Worm (Caenorhabditis elegans) whole organism, L2 larva: ENCODE results near the gene T05A8.11.
"Not testable (repeated sequence)": the region's sequence is repeated elsewhere in the genome, so short reads cannot be mapped to it uniquely, and the experiment has no call there.

Experiments
- C34F6.9 ChIP-seq: fragments of 150-350 bp; optimal IDR thresholded peaks from 2 replicates; lab custom pipeline; 2014; ENCODE audit warnings: missing biosample characterization, missing genetic modification characterization
- F13H6.1 ChIP-seq: sonication (generic microtip); optimal IDR thresholded peaks from 2 replicates; lab custom pipeline; 2016; ENCODE audit warnings: missing genetic modification characterization, missing compliant biosample characterization
- R02D3.7 ChIP-seq: fragments of 150-350 bp; optimal IDR thresholded peaks from 2 replicates; lab custom pipeline; 2014; ENCODE audit warnings: missing biosample characterization, missing genetic modification characterization
- Y55F3AM.14 ChIP-seq: fragments of 200-800 bp; sonication (Bioruptor generic); optimal IDR thresholded peaks from 2 replicates; lab custom pipeline; 2018; ENCODE audit warnings: mild to moderate bottlenecking, missing genetic modification characterization, missing compliant biosample characterization
- ZK546.5 ChIP-seq: sonication (generic microtip); optimal IDR thresholded peaks from 2 replicates; lab custom pipeline; 2017; ENCODE audit warnings: missing biosample characterization, missing genetic modification characterization
- aly-2 ChIP-seq: fragments of 150-350 bp; optimal IDR thresholded peaks from 2 replicates; lab custom pipeline; 2014; ENCODE audit warnings: missing biosample characterization, missing genetic modification characterization
- ama-1 ChIP-seq: fragments of 150-350 bp; optimal IDR thresholded peaks from 2 replicates; lab custom pipeline; 2018; ENCODE audit warnings: inconsistent platforms
- blmp-1 ChIP-seq: sonication (generic microtip); optimal IDR thresholded peaks from 2 replicates; lab custom pipeline; 2017; ENCODE audit warnings: missing genetic modification characterization, mild to moderate bottlenecking, missing compliant biosample characterization, antibody characterized with exemption, moderate library complexity; ENCODE audit not compliant: insufficient read depth
- ceh-16 ChIP-seq: fragments of 150-350 bp; optimal IDR thresholded peaks from 2 replicates; lab custom pipeline; 2014; ENCODE audit warnings: missing biosample characterization, missing genetic modification characterization
- ceh-82 ChIP-seq: fragments of 150-350 bp; optimal IDR thresholded peaks from 2 replicates; lab custom pipeline; 2014; ENCODE audit warnings: missing biosample characterization, missing genetic modification characterization
- crh-2 ChIP-seq: sonication (generic microtip); optimal IDR thresholded peaks from 2 replicates; lab custom pipeline; 2017; ENCODE audit warnings: missing biosample characterization, missing genetic modification characterization
- egl-27 ChIP-seq: sonication (generic microtip); optimal IDR thresholded peaks from 3 replicates; lab custom pipeline; 2017; ENCODE audit warnings: missing biosample characterization, missing genetic modification reagents, missing genetic modification characterization
- elt-1 ChIP-seq: fragments of 150-350 bp; optimal IDR thresholded peaks from 2 replicates; lab custom pipeline; 2014; ENCODE audit warnings: missing biosample characterization, missing genetic modification characterization
- gmeb-1 ChIP-seq: fragments of 150-350 bp; optimal IDR thresholded peaks from 2 replicates; lab custom pipeline; 2014; ENCODE audit warnings: missing biosample characterization, missing genetic modification characterization
- lin-11 ChIP-seq: fragments of 150-350 bp; sonication (generic microtip); optimal IDR thresholded peaks from 2 replicates; lab custom pipeline; 2014; ENCODE audit warnings: missing biosample characterization, missing genetic modification characterization, inconsistent platforms, mixed read lengths
- lin-39 ChIP-seq: fragments of 150-350 bp; optimal IDR thresholded peaks from 2 replicates; lab custom pipeline; 2014; ENCODE audit warnings: missing biosample characterization, missing genetic modification reagents, missing genetic modification characterization
- lsy-2 ChIP-seq, 2 experiments: fragments of 150-350 bp in 1 of 2; sonication (generic microtip) in 1 of 2; optimal IDR thresholded peaks; 2 replicates each; lab custom pipeline; 2014 to 2017; ENCODE audit warnings: missing biosample characterization in 2 of 2, missing genetic modification characterization in 2 of 2
- nhr-10 ChIP-seq: sonication (generic microtip); optimal IDR thresholded peaks from 2 replicates; lab custom pipeline; 2017; ENCODE audit warnings: missing biosample characterization, missing genetic modification characterization
- nhr-11 ChIP-seq: fragments of 150-350 bp; optimal IDR thresholded peaks from 2 replicates; lab custom pipeline; 2014; ENCODE audit warnings: missing biosample characterization, missing genetic modification characterization
- nhr-12 ChIP-seq: fragments of 150-350 bp; optimal IDR thresholded peaks from 2 replicates; lab custom pipeline; 2014; ENCODE audit warnings: missing biosample characterization, missing genetic modification characterization
- nhr-129 ChIP-seq: fragments of 150-350 bp; optimal IDR thresholded peaks from 2 replicates; lab custom pipeline; 2014; ENCODE audit warnings: missing biosample characterization, missing genetic modification characterization
- nhr-21 ChIP-seq: fragments of 150-350 bp; optimal IDR thresholded peaks from 2 replicates; lab custom pipeline; 2014; ENCODE audit warnings: missing biosample characterization, missing genetic modification characterization
- nhr-23 ChIP-seq: fragments of 150-350 bp; optimal IDR thresholded peaks from 2 replicates; lab custom pipeline; 2014; ENCODE audit warnings: missing biosample characterization, missing genetic modification reagents, missing genetic modification characterization
- nhr-237 ChIP-seq: fragments of 150-350 bp; optimal IDR thresholded peaks from 2 replicates; lab custom pipeline; 2014; ENCODE audit warnings: missing biosample characterization, missing genetic modification characterization
- nhr-25 ChIP-seq: fragments of 150-350 bp; sonication (generic microtip); optimal IDR thresholded peaks from 3 replicates; lab custom pipeline; 2014; ENCODE audit warnings: missing biosample characterization, missing genetic modification characterization
- peb-1 ChIP-seq: fragments of 150-350 bp; optimal IDR thresholded peaks from 2 replicates; lab custom pipeline; 2014; ENCODE audit warnings: missing biosample characterization, missing genetic modification characterization
- sem-4 ChIP-seq: fragments of 150-350 bp; optimal IDR thresholded peaks from 2 replicates; lab custom pipeline; 2014; ENCODE audit warnings: missing biosample characterization, missing genetic modification reagents, missing genetic modification characterization
- skn-1 ChIP-seq: sonication (generic microtip); optimal IDR thresholded peaks from 2 replicates; lab custom pipeline; 2017; ENCODE audit warnings: missing biosample characterization, missing genetic modification characterization
- sma-9 ChIP-seq, 2 experiments: fragments of 150-350 bp in 1 of 2; sonication (generic microtip) in 1 of 2; optimal IDR thresholded peaks; 2 replicates each; lab custom pipeline; 2014 to 2016; ENCODE audit warnings: missing genetic modification characterization in 2 of 2, mild to moderate bottlenecking in 1 of 2, missing biosample characterization in 1 of 2, missing compliant biosample characterization in 1 of 2, missing genetic modification reagents in 1 of 2, moderate library complexity in 1 of 2
- snpc-4 ChIP-seq: fragments of 150-350 bp; optimal IDR thresholded peaks from 2 replicates; lab custom pipeline; 2014; ENCODE audit warnings: missing biosample characterization, missing genetic modification characterization
- unc-39 ChIP-seq: fragments of 150-350 bp; optimal IDR thresholded peaks from 2 replicates; lab custom pipeline; 2014; ENCODE audit warnings: missing biosample characterization, missing genetic modification characterization
- unc-55 ChIP-seq: fragments of 150-350 bp; sonication (generic microtip); optimal IDR thresholded peaks from 3 replicates; lab custom pipeline; 2014; ENCODE audit warnings: missing biosample characterization, missing genetic modification reagents, missing genetic modification characterization
- unc-62 ChIP-seq: fragments of 150-350 bp; optimal IDR thresholded peaks from 2 replicates; lab custom pipeline; 2014; ENCODE audit warnings: missing biosample characterization, missing genetic modification reagents, missing genetic modification characterization
- zag-1 ChIP-seq: fragments of 150-350 bp; optimal IDR thresholded peaks from 2 replicates; lab custom pipeline; 2014; ENCODE audit warnings: missing biosample characterization, missing genetic modification characterization
- ztf-1 ChIP-seq: fragments of 200-800 bp; sonication (Bioruptor generic); conservative IDR thresholded peaks from 2 replicates; pipeline ENCODE4 v1.3.6; 2022; ENCODE audit warnings: missing genetic modification characterization, missing compliant biosample characterization
- ztf-11 ChIP-seq: sonication (generic microtip); optimal IDR thresholded peaks from 2 replicates; lab custom pipeline; 2017; ENCODE audit warnings: missing biosample characterization, missing genetic modification characterization
- ztf-4 ChIP-seq: fragments of 150-350 bp; optimal IDR thresholded peaks from 2 replicates; lab custom pipeline; 2014; ENCODE audit warnings: missing biosample characterization, missing genetic modification characterization

The T05A8.11 gene

ce11 chrII:2700229-2700628 lies 25.2 kb downstream of the T05A8.11 start, which contains the start of gene sri-61:
Gene sri-61 (minus strand): TSS chrII:2700329.
- TF ChIP-seq nhr-12 (tag; lab: Kevin White, UChicago) (no peak), lin-11 (tag; lab: Kevin White, UChicago) (no peak), sem-4 (no peak), ztf-11 (tag; lab: Kevin White, UChicago) (no peak), ceh-82 (tag; lab: Kevin White, UChicago) (no peak), R02D3.7 (tag; lab: Kevin White, UChicago) (no peak), snpc-4 (no peak), ceh-16 (tag; lab: Kevin White, UChicago) (no peak), lin-39 (tag; lab: Kevin White, UChicago) (no peak), nhr-237 (tag; lab: Kevin White, UChicago) (no peak), skn-1 (tag; lab: Kevin White, UChicago) (no peak), aly-2 (tag; lab: Kevin White, UChicago) (no peak), zag-1 (tag; lab: Kevin White, UChicago) (no peak), nhr-11 (no peak), ztf-1 (GFP tag; lab: Robert Waterston, UW) (no peak), unc-55 (GFP tag; lab: Kevin White, UChicago) (no peak), ZK546.5 (tag; lab: Kevin White, UChicago) (no peak), lsy-2 (tag; optimal IDR thresholded peaks at IDR 0.05; lab: Kevin White, UChicago) (no peak)

- TF ChIP-seq lin-11 (tag; lab: Kevin White, UChicago): no peak
- TF ChIP-seq snpc-4: no peak
These were observed 27.1 kb downstream of the T05A8.11 start, which contains the start of gene sri-62 for ce11 chrII:2698378-2698777. Gene sri-62 (minus strand): TSS chrII:2698478.

- TF ChIP-seq F13H6.1 (peak; percentile 22), unc-39 (no peak)
These were observed 30.4 kb downstream of the T05A8.11 start for ce11 chrII:2695079-2695478.

- no peak for TF ChIP-seq lsy-2 (tag; optimal IDR thresholded peaks at IDR 0.05; lab: Kevin White, UChicago)
- no peak for TF ChIP-seq unc-62 (GFP tag; lab: Kevin White, UChicago)
- TF ChIP-seq nhr-237 (tag; lab: Kevin White, UChicago): no peak
- TF ChIP-seq ztf-4 (tag; lab: Kevin White, UChicago): no peak
These were observed 33.0 kb downstream of the T05A8.11 start, which contains the start of gene set-11 for ce11 chrII:2692476-2692875. Gene set-11 (minus strand): TSS chrII:2692576.

ce11 chrII:2690080-2690479 lies 35.4 kb downstream of the T05A8.11 start, which contains the start of gene nspf-3:
Gene nspf-3 (minus strand): TSS chrII:2690180.
- TF ChIP-seq nhr-10 (tag; lab: Kevin White, UChicago): no peak
- TF ChIP-seq nhr-129 (tag; lab: Kevin White, UChicago): no peak
- TF ChIP-seq ama-1 (lab: Kevin White, UChicago): no peak
- no peak for TF ChIP-seq C34F6.9 (tag; lab: Kevin White, UChicago)
- no peak for TF ChIP-seq egl-27 (tag; lab: Kevin White, UChicago)
- no peak for TF ChIP-seq nhr-23 (tag; lab: Kevin White, UChicago)
- TF ChIP-seq elt-1: no peak
- no peak for TF ChIP-seq ZK546.5 (tag; lab: Kevin White, UChicago)

- not testable (repeated sequence) for TF ChIP-seq nhr-23 (tag; lab: Kevin White, UChicago); F13H6.1; ztf-4 (tag; lab: Kevin White, UChicago)
These were observed 36.8 kb downstream of the T05A8.11 start, which contains the start of gene nspf-2 for ce11 chrII:2688616-2689015. Gene nspf-2 (plus strand): TSS chrII:2688916.

- no peak for TF ChIP-seq lin-39 (tag; lab: Kevin White, UChicago)
- no peak for TF ChIP-seq ztf-4 (tag; lab: Kevin White, UChicago)
- TF ChIP-seq nhr-23 (tag; lab: Kevin White, UChicago): no peak
- no peak for TF ChIP-seq blmp-1 (tag; lab: Kevin White, UChicago)
- no peak for TF ChIP-seq Y55F3AM.14 (GFP tag; lab: Kevin White, UChicago)
- no peak for TF ChIP-seq ZK546.5 (tag; lab: Kevin White, UChicago)
- TF ChIP-seq nhr-12 (tag; lab: Kevin White, UChicago): no peak
- no peak for TF ChIP-seq ceh-82 (tag; lab: Kevin White, UChicago)
- TF ChIP-seq nhr-25 (tag; lab: Kevin White, UChicago): no peak
- TF ChIP-seq nhr-10 (tag; lab: Kevin White, UChicago): no peak
- no peak for TF ChIP-seq lin-11 (tag; lab: Kevin White, UChicago)
- TF ChIP-seq peb-1 (tag; lab: Kevin White, UChicago): no peak
- no peak for TF ChIP-seq ceh-16 (tag; lab: Kevin White, UChicago)
- no peak for TF ChIP-seq unc-39
- TF ChIP-seq lsy-2 (tag; optimal IDR thresholded peaks at IDR 0.05; lab: Kevin White, UChicago): peak in 1 of 2 experiments; percentile 28
- TF ChIP-seq gmeb-1: no peak
- peak; percentile 44 for TF ChIP-seq F13H6.1
- no peak for TF ChIP-seq crh-2 (tag; lab: Kevin White, UChicago)
- TF ChIP-seq C34F6.9 (tag; lab: Kevin White, UChicago): peak; percentile 26
- TF ChIP-seq ztf-11 (tag; lab: Kevin White, UChicago): no peak
- no peak for TF ChIP-seq R02D3.7 (tag; lab: Kevin White, UChicago)
- peak; percentile 49 for TF ChIP-seq sma-9 (GFP tag; optimal IDR thresholded peaks at IDR 0.05; lab: Kevin White, UChicago)
- no peak for TF ChIP-seq sma-9 (tag; optimal IDR thresholded peaks at IDR 0.05; lab: Kevin White, UChicago)
- TF ChIP-seq nhr-21: no peak
These were observed 38.3 kb downstream of the T05A8.11 start, which contains the start of the genes sup-9 and nspf-1 for ce11 chrII:2686985-2687675. Gene sup-9 (minus strand): TSS chrII:2687027. Gene nspf-1 (plus strand): TSS chrII:2687625.
